Fruit fly (Drosophila melanogaster) whole organism, embryonic: ENCODE results near the gene CG14234.

Experiments used
- Ada2b ChIP-seq: fragments of 200-800 bp; sonication (Bioruptor generic); IDR thresholded peaks from 2 replicates; pipeline ENCODE4 v1.3.6; 2022; ENCODE audit warnings: missing biosample characterization, missing genetic modification characterization
- B-H1 ChIP-seq: fragments of 200-800 bp; sonication (Bioruptor generic); IDR thresholded peaks from 3 replicates; pipeline ENCODE4 v1.3.6; 2022; ENCODE audit warnings: missing biosample characterization, missing genetic modification characterization
- CG10274 ChIP-seq: fragments of 200-800 bp; sonication (Bioruptor generic); optimal IDR thresholded peaks from 3 replicates; lab custom pipeline; 2017; ENCODE audit warnings: missing biosample characterization, mild to moderate bottlenecking, missing genetic modification characterization
- CG12219 ChIP-seq: fragments of 200-800 bp; sonication (Bioruptor generic); optimal IDR thresholded peaks from 3 replicates; lab custom pipeline; 2018; ENCODE audit warnings: missing biosample characterization, mild to moderate bottlenecking, missing genetic modification characterization
- CG12659 ChIP-seq: fragments of 200-800 bp; sonication (Bioruptor generic); optimal IDR thresholded peaks from 3 replicates; lab custom pipeline; 2017; ENCODE audit warnings: mild to moderate bottlenecking, missing biosample characterization, missing genetic modification reagents, missing genetic modification characterization
- CG13296 ChIP-seq: fragments of 200-800 bp; sonication (Bioruptor generic); optimal IDR thresholded peaks from 3 replicates; lab custom pipeline; 2018; ENCODE audit warnings: missing biosample characterization, mild to moderate bottlenecking, missing genetic modification characterization
- CG13624 ChIP-seq: fragments of 200-800 bp; sonication (Bioruptor generic); optimal IDR thresholded peaks from 2 replicates; lab custom pipeline; 2016; ENCODE audit warnings: missing biosample characterization, missing genetic modification characterization
- CG15269 ChIP-seq: fragments of 200-800 bp; sonication (Bioruptor generic); optimal IDR thresholded peaks from 2 replicates; lab custom pipeline; 2018; ENCODE audit warnings: missing biosample characterization, mild to moderate bottlenecking, missing genetic modification characterization, moderate library complexity
- CG17802 ChIP-seq: fragments of 200-800 bp; sonication (Bioruptor generic); optimal IDR thresholded peaks from 2 replicates; lab custom pipeline; 2018; ENCODE audit warnings: missing biosample characterization, mild to moderate bottlenecking, missing genetic modification characterization, moderate library complexity
- CG17912 ChIP-seq: fragments of 200-800 bp; sonication (Bioruptor generic); optimal IDR thresholded peaks from 2 replicates; lab custom pipeline; 2018; ENCODE audit warnings: missing biosample characterization, mild to moderate bottlenecking, missing genetic modification characterization
- CG18011 ChIP-seq: fragments of 200-800 bp; sonication (Bioruptor generic); optimal IDR thresholded peaks from 2 replicates; lab custom pipeline; 2017; ENCODE audit warnings: missing biosample characterization, missing genetic modification characterization, mild to moderate bottlenecking, moderate library complexity, missing genotype
- CG18599 ChIP-seq: fragments of 200-800 bp; sonication (Bioruptor generic); optimal IDR thresholded peaks from 3 replicates; lab custom pipeline; 2017; ENCODE audit warnings: missing biosample characterization, missing genetic modification characterization, mild to moderate bottlenecking, moderate library complexity, missing genetic modification reagents
- CG3838 ChIP-seq: fragments of 200-800 bp; sonication (Bioruptor generic); optimal IDR thresholded peaks from 3 replicates; lab custom pipeline; 2016; ENCODE audit warnings: missing biosample characterization, missing genetic modification characterization
- CG4360 ChIP-seq: fragments of 200-800 bp; sonication (Bioruptor generic); IDR thresholded peaks from 2 replicates; pipeline ENCODE4 v1.3.6; 2022; ENCODE audit warnings: missing biosample characterization, missing genetic modification characterization
- CG43689 ChIP-seq: fragments of 200-800 bp; sonication (Bioruptor generic); IDR thresholded peaks from 2 replicates; pipeline ENCODE4 v1.3.6; 2022; ENCODE audit warnings: missing biosample characterization, missing genetic modification characterization
- CG4854 ChIP-seq: fragments of 200-800 bp; sonication (Bioruptor generic); optimal IDR thresholded peaks from 2 replicates; lab custom pipeline; 2016; ENCODE audit warnings: missing biosample characterization, missing genetic modification characterization, inconsistent platforms
- Dad ChIP-seq: fragments of 200-800 bp; sonication (Bioruptor generic); optimal IDR thresholded peaks from 3 replicates; lab custom pipeline; 2016; ENCODE audit warnings: missing biosample characterization, missing genetic modification characterization
- Dip3 ChIP-seq: fragments of 200-800 bp; sonication (Bioruptor generic); optimal IDR thresholded peaks from 3 replicates; lab custom pipeline; 2016; ENCODE audit warnings: missing biosample characterization, missing genetic modification characterization
- Dp ChIP-seq: fragments of 200-800 bp; sonication (Bioruptor generic); optimal IDR thresholded peaks from 2 replicates; lab custom pipeline; 2018; ENCODE audit warnings: missing biosample characterization, mild to moderate bottlenecking, missing genetic modification characterization, moderate library complexity
- E2f2 ChIP-seq: fragments of 200-800 bp; sonication (Bioruptor generic); IDR thresholded peaks from 2 replicates; pipeline ENCODE4 v1.3.6; 2022; ENCODE audit warnings: missing biosample characterization, missing genetic modification characterization
- Gsc ChIP-seq: fragments of 200-800 bp; sonication (Bioruptor generic); IDR thresholded peaks from 2 replicates; pipeline ENCODE4 v1.3.6; 2022; ENCODE audit warnings: missing biosample characterization, missing genetic modification characterization
- Hr78 ChIP-seq, 2 experiments: fragments of 200-800 bp in 1 of 2; fragments of >200 bp in 1 of 2; sonication (Bioruptor generic) in 1 of 2; optimal IDR thresholded peaks; 2 replicates each; lab custom pipeline; 2017 to 2019; ENCODE audit warnings: missing biosample characterization in 2 of 2, missing genetic modification characterization in 2 of 2, mild to moderate bottlenecking in 1 of 2, moderate library complexity in 1 of 2
- Jarid2 ChIP-seq: fragments of 200-800 bp; sonication (Bioruptor generic); optimal IDR thresholded peaks from 3 replicates; lab custom pipeline; 2017; ENCODE audit warnings: mild to moderate bottlenecking, missing biosample characterization, missing genetic modification reagents, missing genetic modification characterization
- Mad ChIP-seq: fragments of 200-800 bp; sonication (Bioruptor generic); optimal IDR thresholded peaks from 2 replicates; lab custom pipeline; 2016; ENCODE audit warnings: missing biosample characterization, missing genetic modification characterization
- Max ChIP-seq: fragments of 200-800 bp; sonication (Bioruptor generic); optimal IDR thresholded peaks from 2 replicates; lab custom pipeline; 2016; ENCODE audit warnings: missing biosample characterization, mild to moderate bottlenecking, missing genetic modification characterization
- Med ChIP-seq: fragments of 200-800 bp; sonication (Bioruptor generic); peaks from one replicate; lab custom pipeline; 2016; ENCODE audit warnings: missing biosample characterization, missing genetic modification characterization, mild to moderate bottlenecking, inconsistent platforms, moderate library complexity
- Mrtf ChIP-seq: fragments of 200-800 bp; sonication (Bioruptor generic); IDR thresholded peaks from 3 replicates; pipeline ENCODE4 v1.3.6; 2022; ENCODE audit warnings: missing biosample characterization, missing genetic modification characterization
- Myb ChIP-seq: fragments of 200-800 bp; sonication (Bioruptor generic); optimal IDR thresholded peaks from 2 replicates; lab custom pipeline; 2016; ENCODE audit warnings: missing biosample characterization, missing genetic modification characterization
- Ravus ChIP-seq: fragments of 200-800 bp; sonication (Bioruptor generic); IDR thresholded peaks from 2 replicates; pipeline ENCODE4 v1.3.6; 2022; ENCODE audit warnings: missing biosample characterization, missing genetic modification characterization
- Sry-δ ChIP-seq: fragments of 200-800 bp; sonication (Bioruptor generic); optimal IDR thresholded peaks from 2 replicates; lab custom pipeline; 2016; ENCODE audit warnings: missing biosample characterization, missing genetic modification characterization
- Trl ChIP-seq, 3 experiments: fragments of >200 bp in 2 of 3; fragments of 200-800 bp in 1 of 3; sonication (Bioruptor generic) in 1 of 3; optimal IDR thresholded peaks; 2 replicates in 1 of 3; 3 replicates in 2 of 3; lab custom pipeline; 2016 to 2017; ENCODE audit warnings: missing biosample characterization in 1 of 3, missing genetic modification characterization in 1 of 3
- abd-A ChIP-seq: fragments of 200-800 bp; sonication (Bioruptor generic); optimal IDR thresholded peaks from 3 replicates; lab custom pipeline; 2019; ENCODE audit warnings: missing biosample characterization, mild to moderate bottlenecking, missing genetic modification characterization, moderate library complexity
- ac ChIP-seq: fragments of 200-800 bp; sonication (Bioruptor generic); optimal IDR thresholded peaks from 3 replicates; lab custom pipeline; 2017; ENCODE audit warnings: missing biosample characterization, mild to moderate bottlenecking, missing genetic modification characterization
- aop ChIP-seq: fragments of 200-800 bp; sonication (Bioruptor generic); IDR thresholded peaks from 2 replicates; pipeline ENCODE4 v1.3.6; 2022; ENCODE audit warnings: missing biosample characterization, missing genetic modification characterization
- ara ChIP-seq: fragments of 200-800 bp; sonication (Bioruptor generic); IDR thresholded peaks from 2 replicates; pipeline ENCODE4 v1.3.6; 2022; ENCODE audit warnings: missing biosample characterization, missing genetic modification characterization
- bbx ChIP-seq: fragments of 200-800 bp; sonication (Bioruptor generic); IDR thresholded peaks from 2 replicates; pipeline ENCODE4 v1.3.6; 2022; ENCODE audit warnings: missing biosample characterization, missing genetic modification characterization; ENCODE audit not compliant: partially characterized antibody
- chm ChIP-seq: fragments of 200-800 bp; sonication (Bioruptor generic); IDR thresholded peaks from 2 replicates; pipeline ENCODE4 v1.3.6; 2022; ENCODE audit warnings: missing biosample characterization, missing genetic modification characterization
- chn ChIP-seq: fragments of 200-800 bp; sonication (Bioruptor generic); optimal IDR thresholded peaks from 2 replicates; lab custom pipeline; 2016; ENCODE audit warnings: missing biosample characterization, missing genetic modification characterization
- crc ChIP-seq: fragments of 200-800 bp; sonication (Bioruptor generic); optimal IDR thresholded peaks from 2 replicates; lab custom pipeline; 2016; ENCODE audit warnings: missing biosample characterization, missing genetic modification characterization
- emc ChIP-seq: fragments of 200-800 bp; sonication (Bioruptor generic); optimal IDR thresholded peaks from 2 replicates; lab custom pipeline; 2016; ENCODE audit warnings: missing biosample characterization, missing genetic modification characterization
- ems ChIP-seq: fragments of 200-800 bp; sonication (Bioruptor generic); optimal IDR thresholded peaks from 3 replicates; lab custom pipeline; 2016; ENCODE audit warnings: missing biosample characterization, missing genetic modification characterization
- ftz-f1 ChIP-seq: fragments of 200-800 bp; sonication (Bioruptor generic); optimal IDR thresholded peaks from 2 replicates; lab custom pipeline; 2016; ENCODE audit warnings: missing biosample characterization, missing genetic modification characterization
- hb ChIP-seq: fragments of 200-800 bp; sonication (Bioruptor generic); IDR thresholded peaks from 3 replicates; pipeline ENCODE4 v1.3.6; 2022; ENCODE audit warnings: missing biosample characterization, missing genetic modification characterization; ENCODE audit not compliant: partially characterized antibody
- kni ChIP-seq: fragments of 200-800 bp; sonication (Bioruptor generic); optimal IDR thresholded peaks from 3 replicates; lab custom pipeline; 2017; ENCODE audit warnings: mild to moderate bottlenecking, missing biosample characterization, missing genetic modification reagents, missing genetic modification characterization
- lab ChIP-seq: fragments of 200-800 bp; sonication (Bioruptor generic); optimal IDR thresholded peaks from 3 replicates; lab custom pipeline; 2017; ENCODE audit warnings: missing biosample characterization, missing genetic modification characterization, mild to moderate bottlenecking, moderate library complexity, missing genetic modification reagents
- mld ChIP-seq: fragments of 200-800 bp; sonication (Bioruptor generic); IDR thresholded peaks from 3 replicates; pipeline ENCODE4 v1.3.6; 2022; ENCODE audit warnings: missing biosample characterization, missing genetic modification characterization; ENCODE audit not compliant: partially characterized antibody
- p53 ChIP-seq: fragments of 200-800 bp; sonication (Bioruptor generic); optimal IDR thresholded peaks from 2 replicates; lab custom pipeline; 2016; ENCODE audit warnings: missing biosample characterization, missing genetic modification characterization
- sob ChIP-seq: fragments of 200-800 bp; sonication (Bioruptor generic); IDR thresholded peaks from 2 replicates; pipeline ENCODE4 v1.3.6; 2022; ENCODE audit warnings: missing biosample characterization, missing genetic modification characterization
- vnd ChIP-seq: fragments of 200-800 bp; sonication (Bioruptor generic); IDR thresholded peaks from 3 replicates; pipeline ENCODE4 v1.3.6; 2022; ENCODE audit warnings: missing biosample characterization, missing genetic modification characterization; ENCODE audit not compliant: partially characterized antibody
- zfh2 ChIP-seq: fragments of 200-800 bp; sonication (Bioruptor generic); optimal IDR thresholded peaks from 2 replicates; lab custom pipeline; 2016; ENCODE audit warnings: missing biosample characterization, missing genetic modification characterization

CG14234 gene

dm6 chrX:19744003-19744488 is 8.7 kb downstream of the CG14234 start, which contains the start of the genes CG18809, COX6B, CG33932 and Rpp20 (continued):
- TF ChIP-seq Sry-δ: peak; percentile 100
- peak; percentile 88 for TF ChIP-seq vnd (GFP tag; lab: Robert Waterston, UW)
- peak; percentile 74 for TF ChIP-seq CG18599 (GFP tag; lab: Kevin White, UChicago)
- TF ChIP-seq chm: peak; percentile 72
- no peak for TF ChIP-seq abd-A (tag; lab: Kevin White, UChicago)
- TF ChIP-seq ftz-f1 (GFP tag; lab: Kevin White, UChicago): peak; percentile 73
- TF ChIP-seq CG3838 (GFP tag; lab: Kevin White, UChicago): no peak
- TF ChIP-seq zfh2 (GFP tag; lab: Kevin White, UChicago): peak; percentile 87
- TF ChIP-seq CG12659: peak; percentile 92
- TF ChIP-seq CG12219 (GFP tag; lab: Kevin White, UChicago): peak; percentile 38
- TF ChIP-seq hb: peak; percentile 92
- peak; percentile 52 for TF ChIP-seq Dp (GFP tag; lab: Kevin White, UChicago)
- no peak for TF ChIP-seq ac (GFP tag; lab: Kevin White, UChicago)
- TF ChIP-seq Ravus (GFP tag; lab: Robert Waterston, UW): no peak
- TF ChIP-seq Gsc (GFP tag; lab: Robert Waterston, UW): no peak
- TF ChIP-seq CG43689: no peak
- peak; percentile 39 for TF ChIP-seq chn (GFP tag; lab: Kevin White, UChicago)
- no peak for TF ChIP-seq CG4854 (GFP tag; lab: Kevin White, UChicago)
- peak; percentile 65; the same call in 1 of the 2 replicates for TF ChIP-seq ara
- TF ChIP-seq crc (GFP tag; lab: Kevin White, UChicago): peak; percentile 42
- TF ChIP-seq CG4360 (GFP tag; lab: Robert Waterston, UW): no peak
- peak; percentile 97 for TF ChIP-seq bbx
- TF ChIP-seq sob (GFP tag; lab: Robert Waterston, UW): peak; percentile 88
- no peak for TF ChIP-seq Trl (optimal IDR thresholded peaks at IDR 0.05; lab: Kevin White, UChicago)
- peak; percentile 83 for TF ChIP-seq Trl (GFP tag; optimal IDR thresholded peaks at IDR 0.05; lab: Kevin White, UChicago)
- TF ChIP-seq emc (GFP tag; lab: Kevin White, UChicago): peak; percentile 61
- peak; percentile 60 for TF ChIP-seq Dad (GFP tag; lab: Kevin White, UChicago)
- peak; percentile 25 for TF ChIP-seq CG15269
- TF ChIP-seq aop: peak; percentile 50; the same call in 1 of the 2 replicates
- peak; percentile 49 for TF ChIP-seq CG13296
- TF ChIP-seq Med (GFP tag; lab: Kevin White, UChicago): peak; percentile 96
- peak; percentile 71 for TF ChIP-seq p53
- peak; percentile 80 for TF ChIP-seq lab (GFP tag; lab: Kevin White, UChicago)
- peak; percentile 71 for TF ChIP-seq Max (GFP tag; lab: Kevin White, UChicago)
- TF ChIP-seq kni (GFP tag; lab: Kevin White, UChicago): peak; percentile 26
- TF ChIP-seq Mrtf (GFP tag; lab: Robert Waterston, UW): 0 out of 3 replicates have a peak, but pooled peaks have one; percentile 45
- peak; percentile 72 for TF ChIP-seq Mad
- no peak for TF ChIP-seq Hr78 (GFP tag; optimal IDR thresholded peaks at IDR 0.05; lab: Kevin White, UChicago)
- peak; percentile 63 for TF ChIP-seq ems (GFP tag; lab: Kevin White, UChicago)
- no peak for TF ChIP-seq Ada2b (GFP tag; lab: Robert Waterston, UW)
- no peak for TF ChIP-seq B-H1 (GFP tag; lab: Robert Waterston, UW)
- peak; percentile 78 for TF ChIP-seq Myb (GFP tag; lab: Kevin White, UChicago)
- no peak for TF ChIP-seq CG10274 (GFP tag; lab: Kevin White, UChicago)
- peak; percentile 17 for TF ChIP-seq CG18011 (GFP tag; lab: Kevin White, UChicago)
- TF ChIP-seq Jarid2 (GFP tag; lab: Kevin White, UChicago): no peak
- TF ChIP-seq CG17912 (GFP tag; lab: Kevin White, UChicago): peak; percentile 52
- TF ChIP-seq CG17802: peak; percentile 7
- peak; percentile 76 for TF ChIP-seq Dip3 (GFP tag; lab: Kevin White, UChicago)
- TF ChIP-seq E2f2 (GFP tag; lab: Robert Waterston, UW): peak; percentile 60
- peak; percentile 83 for TF ChIP-seq CG13624 (GFP tag; lab: Kevin White, UChicago)
- peak; percentile 90 for TF ChIP-seq mld (GFP tag; lab: Robert Waterston, UW)
